Worm (Caenorhabditis elegans) whole organism, L4 larva: Measurements from ENCODE around the gene prk-1.

Experiments
- D1046.2 ChIP-seq: fragments of 200-800 bp; sonication (Bioruptor generic); IDR thresholded peaks from 2 replicates; pipeline ENCODE4 v1.3.6; 2022; ENCODE audit warnings: missing genetic modification characterization, missing compliant biosample characterization
- F49E8.2 ChIP-seq: sonication (generic microtip); optimal IDR thresholded peaks from 2 replicates; lab custom pipeline; 2016; ENCODE audit warnings: missing compliant biosample characterization, mild to moderate bottlenecking, missing genetic modification characterization, borderline replicate concordance
- R02D3.7 ChIP-seq: fragments of 150-350 bp; sonication (generic microtip); optimal IDR thresholded peaks from 3 replicates; lab custom pipeline; 2014; ENCODE audit warnings: missing biosample characterization, missing genetic modification characterization
- T20F7.1 ChIP-seq: fragments of 200-800 bp; sonication (Bioruptor generic); optimal IDR thresholded peaks from 2 replicates; lab custom pipeline; 2018; ENCODE audit warnings: mild to moderate bottlenecking, missing genetic modification characterization, missing compliant biosample characterization
- T26A8.4 ChIP-seq: fragments of 200-800 bp; sonication (Bioruptor generic); IDR thresholded peaks from 2 replicates; pipeline ENCODE4 v1.3.6; 2022; ENCODE audit warnings: missing genetic modification characterization, missing compliant biosample characterization
- Y48G9A.11 ChIP-seq: fragments of 200-800 bp; sonication (Bioruptor generic); IDR thresholded peaks from 2 replicates; pipeline ENCODE4 v1.3.6; 2022; ENCODE audit warnings: missing genetic modification reagents, missing genetic modification characterization, missing compliant biosample characterization
- Y5F2A.4 ChIP-seq: fragments of 200-800 bp; sonication (Bioruptor generic); optimal IDR thresholded peaks from 2 replicates; lab custom pipeline; 2018; ENCODE audit warnings: mild to moderate bottlenecking, missing genetic modification characterization, missing compliant biosample characterization
- aha-1 ChIP-seq: fragments of 150-350 bp; peaks from one replicate; lab custom pipeline; 2014; ENCODE audit warnings: missing biosample characterization, missing genetic modification characterization
- ceh-20 ChIP-seq: fragments of 200-800 bp; sonication (Bioruptor generic); IDR thresholded peaks from 2 replicates; pipeline ENCODE4 v1.3.6; 2022; ENCODE audit warnings: missing genetic modification reagents, missing genetic modification characterization, missing compliant biosample characterization
- ceh-44 ChIP-seq: fragments of 200-800 bp; sonication (Bioruptor generic); IDR thresholded peaks from 2 replicates; pipeline ENCODE4 v1.3.6; 2022; ENCODE audit warnings: missing genetic modification reagents, missing genetic modification characterization, missing compliant biosample characterization
- ceh-62 ChIP-seq: sonication (generic microtip); optimal IDR thresholded peaks from 2 replicates; lab custom pipeline; 2017; ENCODE audit warnings: missing biosample characterization, missing genetic modification characterization
- ctbp-1 ChIP-seq: fragments of 200-800 bp; sonication (Bioruptor generic); IDR thresholded peaks from 2 replicates; pipeline ENCODE4 v1.3.6; 2022; ENCODE audit warnings: missing genetic modification reagents, missing genetic modification characterization, missing compliant biosample characterization
- daf-16 ChIP-seq, 3 experiments: sonication (generic microtip); optimal IDR thresholded peaks; 2 replicates each; lab custom pipeline; 2016 to 2017; ENCODE audit warnings: missing genetic modification characterization in 3 of 3, missing genetic modification reagents in 3 of 3, mild to moderate bottlenecking in 2 of 3, missing compliant biosample characterization in 2 of 3, missing biosample characterization in 1 of 3, moderate library complexity in 1 of 3
- dmd-6 ChIP-seq: fragments of 200-800 bp; sonication (Bioruptor generic); IDR thresholded peaks from 2 replicates; pipeline ENCODE4 v1.3.6; 2022; ENCODE audit warnings: missing genetic modification reagents, missing genetic modification characterization, missing compliant biosample characterization
- dmd-9 ChIP-seq: fragments of 200-800 bp; sonication (Bioruptor generic); IDR thresholded peaks from 2 replicates; pipeline ENCODE4 v1.3.6; 2022; ENCODE audit warnings: missing genetic modification reagents, missing genetic modification characterization, missing compliant biosample characterization
- egl-43 ChIP-seq: fragments of 200-800 bp; sonication (Bioruptor generic); IDR thresholded peaks from 2 replicates; pipeline ENCODE4 v1.3.6; 2022; ENCODE audit warnings: missing genetic modification reagents, missing genetic modification characterization, missing compliant biosample characterization
- fkh-10 ChIP-seq: fragments of 150-350 bp; optimal IDR thresholded peaks from 2 replicates; lab custom pipeline; 2014; ENCODE audit warnings: missing biosample characterization, missing genetic modification reagents, missing genetic modification characterization
- gei-8 ChIP-seq: fragments of 200-800 bp; sonication (Bioruptor generic); optimal IDR thresholded peaks from 2 replicates; lab custom pipeline; 2018; ENCODE audit warnings: mild to moderate bottlenecking, missing genetic modification characterization, missing compliant biosample characterization
- hlh-11 ChIP-seq: fragments of 200-800 bp; sonication (Bioruptor generic); optimal IDR thresholded peaks from 2 replicates; lab custom pipeline; 2018; ENCODE audit warnings: mild to moderate bottlenecking, missing genetic modification characterization, missing compliant biosample characterization
- hlh-30 ChIP-seq: sonication (generic microtip); optimal IDR thresholded peaks from 2 replicates; lab custom pipeline; 2017; ENCODE audit warnings: antibody characterized with exemption, mild to moderate bottlenecking, missing genetic modification characterization, missing compliant biosample characterization; ENCODE audit not compliant: insufficient read depth
- hmg-1.1 ChIP-seq: fragments of 200-800 bp; sonication (Bioruptor generic); IDR thresholded peaks from 2 replicates; pipeline ENCODE4 v1.3.6; 2022; ENCODE audit warnings: missing genetic modification reagents, missing genetic modification characterization, missing compliant biosample characterization
- jun-1 ChIP-seq: fragments of 150-350 bp; optimal IDR thresholded peaks from 2 replicates; lab custom pipeline; 2014; ENCODE audit warnings: missing biosample characterization, missing genetic modification reagents, missing genetic modification characterization
- lin-15B ChIP-seq: fragments of 150-350 bp; sonication (generic microtip); optimal IDR thresholded peaks from 3 replicates; lab custom pipeline; 2014; ENCODE audit warnings: missing biosample characterization, missing genetic modification characterization
- lin-29 ChIP-seq: fragments of 200-800 bp; sonication (Bioruptor generic); IDR thresholded peaks from 2 replicates; pipeline ENCODE4 v1.3.6; 2022; ENCODE audit warnings: missing genetic modification reagents, missing genetic modification characterization, missing compliant biosample characterization
- lin-38 ChIP-seq: fragments of 200-800 bp; sonication (Bioruptor generic); IDR thresholded peaks from 2 replicates; pipeline ENCODE4 v1.3.6; 2022; ENCODE audit warnings: missing genetic modification reagents, missing genetic modification characterization, missing compliant biosample characterization
- lsy-2 ChIP-seq, 2 experiments: fragments of 150-350 bp in 1 of 2; sonication (generic microtip) in 1 of 2; optimal IDR thresholded peaks; 2 replicates each; lab custom pipeline; 2014 to 2017; ENCODE audit warnings: missing biosample characterization in 2 of 2, missing genetic modification characterization in 2 of 2
- mdl-1 ChIP-seq, 2 experiments: fragments of 150-350 bp in 1 of 2; sonication (generic microtip) in 1 of 2; optimal IDR thresholded peaks; 2 replicates each; lab custom pipeline; 2014 to 2017; ENCODE audit warnings: missing biosample characterization in 2 of 2, missing genetic modification characterization in 2 of 2
- mdt-29 ChIP-seq: fragments of 200-800 bp; sonication (Bioruptor generic); IDR thresholded peaks from 2 replicates; pipeline ENCODE4 v1.3.6; 2022; ENCODE audit warnings: missing genetic modification reagents, missing genetic modification characterization, missing compliant biosample characterization
- mep-1 ChIP-seq: fragments of 150-350 bp; sonication (generic microtip); optimal IDR thresholded peaks from 3 replicates; lab custom pipeline; 2014; ENCODE audit warnings: missing biosample characterization, missing genetic modification characterization
- mes-2 ChIP-seq: sonication (generic microtip); optimal IDR thresholded peaks from 2 replicates; lab custom pipeline; 2016; ENCODE audit warnings: missing genotype, mild to moderate bottlenecking, missing genetic modification characterization, missing compliant biosample characterization; ENCODE audit not compliant: poor library complexity, severe bottlenecking
- mxl-3 ChIP-seq: fragments of 200-800 bp; sonication (Bioruptor generic); optimal IDR thresholded peaks from 2 replicates; lab custom pipeline; 2018; ENCODE audit warnings: mild to moderate bottlenecking, missing genetic modification characterization, missing compliant biosample characterization
- nhr-10 ChIP-seq: fragments of 150-350 bp; optimal IDR thresholded peaks from 2 replicates; lab custom pipeline; 2014; ENCODE audit warnings: missing biosample characterization, missing genetic modification characterization
- nhr-102 ChIP-seq: sonication (generic microtip); optimal IDR thresholded peaks from 2 replicates; lab custom pipeline; 2016; ENCODE audit warnings: mild to moderate bottlenecking, missing genetic modification characterization, moderate library complexity, missing compliant biosample characterization
- nhr-11 ChIP-seq: fragments of 150-350 bp; optimal IDR thresholded peaks from 2 replicates; lab custom pipeline; 2014; ENCODE audit warnings: missing biosample characterization, missing genetic modification characterization
- nhr-237 ChIP-seq: sonication (generic microtip); optimal IDR thresholded peaks from 2 replicates; lab custom pipeline; 2017; ENCODE audit warnings: missing biosample characterization, missing genetic modification characterization
- nhr-28 ChIP-seq: fragments of 150-350 bp; optimal IDR thresholded peaks from 2 replicates; lab custom pipeline; 2014; ENCODE audit warnings: missing biosample characterization, missing genetic modification characterization
- pqm-1 ChIP-seq: sonication (generic microtip); optimal IDR thresholded peaks from 2 replicates; lab custom pipeline; 2017; ENCODE audit warnings: missing biosample characterization, missing genetic modification characterization
- saeg-2 ChIP-seq: fragments of 200-800 bp; sonication (Bioruptor generic); IDR thresholded peaks from 2 replicates; pipeline ENCODE4 v1.3.6; 2022; ENCODE audit warnings: missing genetic modification reagents, missing genetic modification characterization, missing compliant biosample characterization
- sdz-12 ChIP-seq: fragments of 200-800 bp; sonication (Bioruptor generic); optimal IDR thresholded peaks from 2 replicates; lab custom pipeline; 2018; ENCODE audit warnings: mild to moderate bottlenecking, missing genetic modification characterization, missing compliant biosample characterization
- set-16 ChIP-seq: fragments of 200-800 bp; sonication (Bioruptor generic); IDR thresholded peaks from 2 replicates; pipeline ENCODE4 v1.3.6; 2022; ENCODE audit warnings: missing genetic modification reagents, missing genetic modification characterization, missing compliant biosample characterization
- zag-1 ChIP-seq: fragments of 150-350 bp; optimal IDR thresholded peaks from 2 replicates; lab custom pipeline; 2014; ENCODE audit warnings: missing biosample characterization, missing genetic modification characterization

The prk-1 gene

DNA sequence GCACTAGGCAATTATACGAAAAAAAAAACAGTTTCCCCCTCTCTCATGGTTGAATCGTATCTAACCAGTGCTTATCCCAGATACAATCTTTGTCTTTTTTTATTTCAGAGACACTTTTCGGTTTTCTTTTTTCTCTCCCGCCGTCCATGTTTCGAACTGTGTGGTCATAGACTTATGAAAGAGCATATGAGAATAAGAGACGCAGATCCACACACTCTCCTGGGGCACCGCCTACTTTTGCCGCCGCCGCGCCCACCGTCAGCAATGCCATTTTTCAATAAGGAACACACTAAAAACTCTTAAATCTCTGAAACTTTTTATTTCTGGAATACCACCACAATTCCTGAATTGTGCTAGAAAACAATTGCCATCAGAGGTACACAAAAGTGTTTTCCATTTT is at the start of gene prk-1:
Gene prk-1, plus strand, starts transcription at position 269 of the 400 bp plus-strand sequence.
- TF ChIP-seq ceh-62 (tag; lab: Kevin White, UChicago) (no peak), mes-2 (tag; lab: Kevin White, UChicago) (peak; percentile 2), T26A8.4 (GFP tag; lab: Robert Waterston, UW) (peak; percentile 55; the same call in 1 of the 2 replicates), hlh-11 (peak; percentile 12), nhr-28 (tag; lab: Kevin White, UChicago) (peak; percentile 7)

DNA sequence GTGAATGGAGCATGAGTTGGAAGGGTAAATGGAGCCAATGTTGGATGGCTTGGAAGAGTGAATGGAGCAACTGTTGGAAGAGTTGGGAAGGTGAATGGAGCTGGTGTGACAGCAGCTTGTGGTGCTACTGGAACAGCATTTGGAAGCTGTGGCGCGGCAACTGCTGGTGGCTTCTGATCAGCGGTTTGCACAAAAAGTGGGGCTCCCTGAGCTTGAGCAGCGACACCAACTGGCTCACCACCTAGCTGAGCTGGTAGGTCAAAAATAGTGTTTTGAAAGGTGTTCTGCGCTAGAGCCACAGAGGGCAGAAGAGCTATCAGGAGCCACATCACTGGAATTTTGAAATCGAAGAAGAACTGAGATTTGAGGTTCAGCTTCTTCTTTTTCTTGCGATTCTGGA is 44.6 kb upstream of the prk-1 start:
- TF ChIP-seq set-16 (GFP tag; lab: Robert Waterston, UW) (peak; percentile 65), lin-29 (GFP tag; lab: Robert Waterston, UW) (no peak), egl-43 (GFP tag; lab: Robert Waterston, UW) (0 out of 2 replicates have a peak, but pooled peaks have one; percentile 23)

DNA sequence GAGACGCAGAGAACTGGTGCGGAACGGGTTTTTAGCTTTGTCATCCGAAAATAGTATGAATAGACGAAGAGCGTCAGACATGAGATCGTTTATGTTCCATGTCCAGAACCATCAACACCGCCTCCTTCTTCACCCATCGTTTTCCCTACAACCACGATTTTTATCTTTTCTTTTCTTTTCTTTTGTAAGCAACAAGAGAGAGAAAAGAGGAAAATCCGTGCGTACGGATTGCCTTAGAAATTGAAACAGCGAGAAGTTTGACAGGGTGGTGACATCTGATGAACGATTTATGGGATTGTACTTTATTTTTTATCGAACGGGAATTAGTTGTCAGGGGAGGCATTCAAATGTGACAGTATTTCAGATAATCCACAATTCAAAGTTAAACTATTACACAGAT is 44.2 kb upstream of the prk-1 start, which contains the start of gene abu-13:
Gene abu-13, minus strand, starts transcription at position 152 of the 400 bp plus-strand sequence.
- TF ChIP-seq D1046.2 (GFP tag; lab: Robert Waterston, UW) (no peak), nhr-28 (tag; lab: Kevin White, UChicago) (peak; percentile 19), hlh-11 (peak; percentile 7), mdl-1 (tag; optimal IDR thresholded peaks at IDR 0.05; lab: Kevin White, UChicago) (peak in 1 of 2 experiments; percentile 10), F49E8.2 (tag; lab: Kevin White, UChicago) (no peak)

DNA sequence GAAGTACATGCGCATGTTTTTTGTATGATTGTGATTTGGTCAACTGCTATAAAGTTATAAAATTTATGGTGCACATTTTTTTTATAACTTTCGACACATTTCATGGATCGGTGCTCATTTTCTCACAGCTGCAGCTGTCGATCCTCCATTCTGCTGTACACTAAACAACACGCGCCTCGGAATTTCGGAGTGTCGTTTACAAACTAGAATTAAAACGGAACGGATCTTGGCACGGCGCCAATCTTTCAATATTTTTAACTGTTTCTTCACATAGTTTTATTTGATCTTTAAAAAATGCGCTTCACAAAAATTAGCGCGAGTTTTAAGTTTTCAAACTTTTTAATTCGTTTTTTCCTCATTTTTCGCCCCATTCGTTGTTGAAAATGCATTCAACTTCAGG is 43.6 kb upstream of the prk-1 start, which contains the start of gene let-711:
Gene let-711, plus strand, starts transcription at position 337 of the 400 bp plus-strand sequence.
- TF ChIP-seq aha-1 (peak; percentile 56), fkh-10 (no peak), ctbp-1 (GFP tag; lab: Robert Waterston, UW) (no peak), T20F7.1 (peak; percentile 95), daf-16 (GFP tag; optimal IDR thresholded peaks at IDR 0.05; lab: Kevin White, UChicago) (no peak), daf-16 (tag; optimal IDR thresholded peaks at IDR 0.05; lab: Kevin White, UChicago) (peak; percentile 18), sdz-12 (no peak), lin-38 (no peak), lsy-2 (tag; optimal IDR thresholded peaks at IDR 0.05; lab: Kevin White, UChicago) (peak in 1 of 2 experiments; percentile 27), nhr-11 (tag; lab: Kevin White, UChicago) (no peak), nhr-28 (tag; lab: Kevin White, UChicago) (no peak), ceh-20 (GFP tag; lab: Robert Waterston, UW) (no peak), F49E8.2 (tag; lab: Kevin White, UChicago) (no peak), Y48G9A.11 (GFP tag; lab: Robert Waterston, UW) (peak; percentile 97), mes-2 (tag; lab: Kevin White, UChicago) (peak; percentile 28), saeg-2 (no peak), hlh-30 (tag; lab: Kevin White, UChicago) (peak; percentile 4), nhr-10 (no peak), mep-1 (tag; lab: Kevin White, UChicago) (no peak), mdl-1 (tag; optimal IDR thresholded peaks at IDR 0.05; lab: Kevin White, UChicago) (no peak), hmg-1.1 (no peak), Y5F2A.4 (GFP tag; lab: Kevin White, UChicago) (no peak)

DNA sequence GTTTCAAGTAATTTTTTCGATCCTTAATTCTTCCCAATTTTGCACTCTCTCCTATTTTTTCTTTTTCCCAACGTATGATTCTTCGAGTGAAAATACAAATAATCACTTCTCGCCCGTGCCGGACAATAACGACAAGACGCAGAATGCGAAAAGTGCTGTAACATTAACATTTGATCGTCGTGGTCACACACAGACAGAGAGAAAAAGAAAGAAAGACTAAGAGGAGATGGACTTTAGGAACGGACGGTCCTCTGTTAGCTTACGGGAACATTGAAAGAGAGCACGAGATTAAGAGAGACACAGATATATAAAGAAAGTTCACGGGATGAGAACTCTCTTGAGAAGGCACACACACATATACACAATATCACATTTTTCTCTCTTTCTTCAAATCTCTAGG is 42.1 kb upstream of the prk-1 start:
- TF ChIP-seq jun-1 (tag; lab: Kevin White, UChicago), result no peak
- peak; percentile 48 for TF ChIP-seq hlh-11
- TF ChIP-seq mdl-1 (tag; optimal IDR thresholded peaks at IDR 0.05; lab: Kevin White, UChicago), result peak in 1 of 2 experiments; percentile 16
- TF ChIP-seq mdt-29 (GFP tag; lab: Robert Waterston, UW), result no peak
- TF ChIP-seq R02D3.7, result no peak
- TF ChIP-seq lin-15B (tag; lab: Kevin White, UChicago), result no peak
- no peak for TF ChIP-seq nhr-237
- no peak for TF ChIP-seq gei-8 (GFP tag; lab: Kevin White, UChicago)
- TF ChIP-seq mep-1 (tag; lab: Kevin White, UChicago), result no peak
- no peak for TF ChIP-seq zag-1 (tag; lab: Kevin White, UChicago)
- no peak for TF ChIP-seq ctbp-1 (GFP tag; lab: Robert Waterston, UW)
- TF ChIP-seq dmd-9, result no peak
- TF ChIP-seq hmg-1.1, result no peak
- no peak for TF ChIP-seq dmd-6 (GFP tag; lab: Robert Waterston, UW)
- TF ChIP-seq nhr-28 (tag; lab: Kevin White, UChicago), result peak; percentile 63
- TF ChIP-seq lin-29 (GFP tag; lab: Robert Waterston, UW), result no peak
- no peak for TF ChIP-seq pqm-1 (tag; lab: Kevin White, UChicago)
- no peak for TF ChIP-seq nhr-102 (tag; lab: Kevin White, UChicago)
- peak in 1 of 2 experiments; percentile 21 for TF ChIP-seq lsy-2 (tag; optimal IDR thresholded peaks at IDR 0.05; lab: Kevin White, UChicago)
- peak; percentile 26 for TF ChIP-seq mxl-3 (GFP tag; lab: Kevin White, UChicago)
- TF ChIP-seq daf-16 (GFP tag; optimal IDR thresholded peaks at IDR 0.05; lab: Kevin White, UChicago), result no peak
- peak; percentile 9 for TF ChIP-seq daf-16 (tag; optimal IDR thresholded peaks at IDR 0.05; lab: Kevin White, UChicago)
- no peak for TF ChIP-seq ceh-44 (GFP tag; lab: Robert Waterston, UW)
